Worm (Caenorhabditis elegans) whole organism, L4 larva: ENCODE measurements around the gene F36H12.5.

Source experiments
- D1046.2 ChIP-seq: fragments of 200-800 bp; sonication (Bioruptor generic); IDR thresholded peaks from 2 replicates; pipeline ENCODE4 v1.3.6; 2022; ENCODE audit warnings: missing genetic modification characterization, missing compliant biosample characterization
- F10B5.3 ChIP-seq: sonication (generic microtip); optimal IDR thresholded peaks from 2 replicates; lab custom pipeline; 2016; ENCODE audit warnings: mild to moderate bottlenecking, missing genetic modification characterization, missing compliant biosample characterization
- F26F4.8 ChIP-seq: fragments of 200-800 bp; sonication (Bioruptor generic); conservative IDR thresholded peaks from 2 replicates; pipeline ENCODE4 v1.3.6; 2022; ENCODE audit warnings: missing genetic modification characterization, missing compliant biosample characterization
- F44E2.7 ChIP-seq: fragments of 200-800 bp; sonication (Bioruptor generic); IDR thresholded peaks from 2 replicates; pipeline ENCODE4 v2.1.2; 2022; ENCODE audit warnings: missing genetic modification characterization, missing compliant biosample characterization
- F49E8.2 ChIP-seq: sonication (generic microtip); optimal IDR thresholded peaks from 2 replicates; lab custom pipeline; 2016; ENCODE audit warnings: missing compliant biosample characterization, mild to moderate bottlenecking, missing genetic modification characterization, borderline replicate concordance
- R02D3.7 ChIP-seq: fragments of 150-350 bp; sonication (generic microtip); optimal IDR thresholded peaks from 3 replicates; lab custom pipeline; 2014; ENCODE audit warnings: missing biosample characterization, missing genetic modification characterization
- T26A8.4 ChIP-seq: fragments of 200-800 bp; sonication (Bioruptor generic); IDR thresholded peaks from 2 replicates; pipeline ENCODE4 v1.3.6; 2022; ENCODE audit warnings: missing genetic modification characterization, missing compliant biosample characterization
- Y105C5A.15 ChIP-seq: fragments of 200-800 bp; sonication (Bioruptor generic); IDR thresholded peaks from 2 replicates; pipeline ENCODE4 v1.3.6; 2022; ENCODE audit warnings: missing genetic modification characterization, missing compliant biosample characterization
- ZK337.2 ChIP-seq: fragments of 200-800 bp; sonication (Bioruptor generic); IDR thresholded peaks from 2 replicates; pipeline ENCODE4 v1.3.6; 2022; ENCODE audit warnings: missing genetic modification reagents, missing genetic modification characterization, missing compliant biosample characterization
- ceh-32 ChIP-seq: sonication (generic microtip); optimal IDR thresholded peaks from 2 replicates; lab custom pipeline; 2016; ENCODE audit warnings: mild to moderate bottlenecking, missing genetic modification characterization, missing compliant biosample characterization; ENCODE audit not compliant: poor library complexity
- ceh-62 ChIP-seq: sonication (generic microtip); optimal IDR thresholded peaks from 2 replicates; lab custom pipeline; 2017; ENCODE audit warnings: missing biosample characterization, missing genetic modification characterization
- ces-1 ChIP-seq: fragments of 150-350 bp; sonication (generic microtip); optimal IDR thresholded peaks from 4 replicates; lab custom pipeline; 2014; ENCODE audit warnings: missing biosample characterization, missing genetic modification reagents, missing genetic modification characterization
- daf-12 ChIP-seq: fragments of 150-350 bp; optimal IDR thresholded peaks from 2 replicates; lab custom pipeline; 2014; ENCODE audit warnings: missing biosample characterization, missing genetic modification reagents, missing genetic modification characterization
- dmd-6 ChIP-seq: fragments of 200-800 bp; sonication (Bioruptor generic); IDR thresholded peaks from 2 replicates; pipeline ENCODE4 v1.3.6; 2022; ENCODE audit warnings: missing genetic modification reagents, missing genetic modification characterization, missing compliant biosample characterization
- dmd-9 ChIP-seq: fragments of 200-800 bp; sonication (Bioruptor generic); IDR thresholded peaks from 2 replicates; pipeline ENCODE4 v1.3.6; 2022; ENCODE audit warnings: missing genetic modification reagents, missing genetic modification characterization, missing compliant biosample characterization
- dve-1 ChIP-seq: sonication (generic microtip); optimal IDR thresholded peaks from 2 replicates; lab custom pipeline; 2017; ENCODE audit warnings: antibody characterized with exemption, mild to moderate bottlenecking, missing genetic modification characterization, missing compliant biosample characterization; ENCODE audit not compliant: insufficient read depth
- egl-43 ChIP-seq: fragments of 200-800 bp; sonication (Bioruptor generic); IDR thresholded peaks from 2 replicates; pipeline ENCODE4 v1.3.6; 2022; ENCODE audit warnings: missing genetic modification reagents, missing genetic modification characterization, missing compliant biosample characterization
- fos-1 ChIP-seq: fragments of 150-350 bp; optimal IDR thresholded peaks from 2 replicates; lab custom pipeline; 2014; ENCODE audit warnings: missing biosample characterization, missing genetic modification characterization
- hif-1 ChIP-seq, 2 experiments: sonication (generic microtip); optimal IDR thresholded peaks; 2 replicates each; lab custom pipeline; 2016 to 2017; ENCODE audit warnings: missing compliant biosample characterization in 2 of 2, missing genetic modification characterization in 2 of 2, missing genetic modification reagents in 2 of 2, missing genotype in 2 of 2, mild to moderate bottlenecking in 1 of 2
- hlh-11 ChIP-seq: fragments of 200-800 bp; sonication (Bioruptor generic); optimal IDR thresholded peaks from 2 replicates; lab custom pipeline; 2018; ENCODE audit warnings: mild to moderate bottlenecking, missing genetic modification characterization, missing compliant biosample characterization
- hlh-30 ChIP-seq: sonication (generic microtip); optimal IDR thresholded peaks from 2 replicates; lab custom pipeline; 2017; ENCODE audit warnings: antibody characterized with exemption, mild to moderate bottlenecking, missing genetic modification characterization, missing compliant biosample characterization; ENCODE audit not compliant: insufficient read depth
- hmg-1.1 ChIP-seq: fragments of 200-800 bp; sonication (Bioruptor generic); IDR thresholded peaks from 2 replicates; pipeline ENCODE4 v1.3.6; 2022; ENCODE audit warnings: missing genetic modification reagents, missing genetic modification characterization, missing compliant biosample characterization
- lim-7 ChIP-seq: fragments of 200-800 bp; sonication (Bioruptor generic); IDR thresholded peaks from 2 replicates; pipeline ENCODE4 v1.3.6; 2022; ENCODE audit warnings: missing genetic modification characterization, missing compliant biosample characterization
- lin-1 ChIP-seq: fragments of 200-800 bp; sonication (Bioruptor generic); IDR thresholded peaks from 2 replicates; pipeline ENCODE4 v1.3.6; 2022; ENCODE audit warnings: missing genetic modification reagents, missing genetic modification characterization, missing compliant biosample characterization
- lin-13 ChIP-seq: fragments of 150-350 bp; optimal IDR thresholded peaks from 2 replicates; lab custom pipeline; 2014; ENCODE audit warnings: missing biosample characterization, missing genetic modification reagents, missing genetic modification characterization
- lin-15B ChIP-seq: fragments of 150-350 bp; sonication (generic microtip); optimal IDR thresholded peaks from 3 replicates; lab custom pipeline; 2014; ENCODE audit warnings: missing biosample characterization, missing genetic modification characterization
- lin-29 ChIP-seq: fragments of 200-800 bp; sonication (Bioruptor generic); IDR thresholded peaks from 2 replicates; pipeline ENCODE4 v1.3.6; 2022; ENCODE audit warnings: missing genetic modification reagents, missing genetic modification characterization, missing compliant biosample characterization
- lin-39 ChIP-seq: fragments of 150-350 bp; optimal IDR thresholded peaks from 2 replicates; lab custom pipeline; 2014; ENCODE audit warnings: missing biosample characterization, missing genetic modification reagents, missing genetic modification characterization
- madf-9 ChIP-seq: fragments of 200-800 bp; sonication (Bioruptor generic); conservative IDR thresholded peaks from 2 replicates; pipeline ENCODE4 v1.3.6; 2022; ENCODE audit warnings: missing genetic modification reagents, missing genetic modification characterization, missing compliant biosample characterization
- mdl-1 ChIP-seq, 2 experiments: fragments of 150-350 bp in 1 of 2; sonication (generic microtip) in 1 of 2; optimal IDR thresholded peaks; 2 replicates each; lab custom pipeline; 2014 to 2017; ENCODE audit warnings: missing biosample characterization in 2 of 2, missing genetic modification characterization in 2 of 2
- mdt-29 ChIP-seq: fragments of 200-800 bp; sonication (Bioruptor generic); IDR thresholded peaks from 2 replicates; pipeline ENCODE4 v1.3.6; 2022; ENCODE audit warnings: missing genetic modification reagents, missing genetic modification characterization, missing compliant biosample characterization
- mep-1 ChIP-seq: fragments of 150-350 bp; sonication (generic microtip); optimal IDR thresholded peaks from 3 replicates; lab custom pipeline; 2014; ENCODE audit warnings: missing biosample characterization, missing genetic modification characterization
- mxl-2 ChIP-seq: fragments of 200-800 bp; sonication (Bioruptor generic); conservative IDR thresholded peaks from 2 replicates; pipeline ENCODE4 v1.3.6; 2022; ENCODE audit warnings: missing genetic modification reagents, missing genetic modification characterization, missing compliant biosample characterization
- nhr-102 ChIP-seq: sonication (generic microtip); optimal IDR thresholded peaks from 2 replicates; lab custom pipeline; 2016; ENCODE audit warnings: mild to moderate bottlenecking, missing genetic modification characterization, moderate library complexity, missing compliant biosample characterization
- nhr-111 ChIP-seq: fragments of 200-800 bp; sonication (Bioruptor generic); optimal IDR thresholded peaks from 2 replicates; lab custom pipeline; 2018; ENCODE audit warnings: mild to moderate bottlenecking, missing genetic modification characterization, missing compliant biosample characterization
- nhr-41 ChIP-seq: fragments of 200-800 bp; sonication (Bioruptor generic); IDR thresholded peaks from 2 replicates; pipeline ENCODE4 v1.3.6; 2022; ENCODE audit warnings: missing genetic modification reagents, missing genetic modification characterization, missing compliant biosample characterization
- nhr-77 ChIP-seq: fragments of 150-350 bp; optimal IDR thresholded peaks from 2 replicates; lab custom pipeline; 2014; ENCODE audit warnings: missing biosample characterization, missing genetic modification characterization
- pha-4 ChIP-seq, 2 experiments: fragments of 150-350 bp in 1 of 2; fragments of 200-800 bp in 1 of 2; sonication (Bioruptor generic) in 1 of 2; IDR thresholded peaks in 1 of 2; optimal IDR thresholded peaks in 1 of 2; 2 replicates each; pipeline versions ENCODE4 v1.3.6 to Lab custom; 2014 to 2022; ENCODE audit warnings: missing genetic modification characterization in 2 of 2, missing genetic modification reagents in 2 of 2, missing biosample characterization in 1 of 2, missing compliant biosample characterization in 1 of 2
- php-3 ChIP-seq: fragments of 200-800 bp; sonication (Bioruptor generic); IDR thresholded peaks from 2 replicates; pipeline ENCODE4 v1.3.6; 2022; ENCODE audit warnings: missing genetic modification reagents, missing genetic modification characterization, missing compliant biosample characterization
- pqm-1 ChIP-seq: sonication (generic microtip); optimal IDR thresholded peaks from 2 replicates; lab custom pipeline; 2017; ENCODE audit warnings: missing biosample characterization, missing genetic modification characterization
- rbr-2 ChIP-seq: sonication (generic microtip); optimal IDR thresholded peaks from 2 replicates; lab custom pipeline; 2016; ENCODE audit warnings: missing genotype, missing genetic modification characterization, missing compliant biosample characterization
- saeg-2 ChIP-seq: fragments of 200-800 bp; sonication (Bioruptor generic); IDR thresholded peaks from 2 replicates; pipeline ENCODE4 v1.3.6; 2022; ENCODE audit warnings: missing genetic modification reagents, missing genetic modification characterization, missing compliant biosample characterization
- sdz-12 ChIP-seq: fragments of 200-800 bp; sonication (Bioruptor generic); optimal IDR thresholded peaks from 2 replicates; lab custom pipeline; 2018; ENCODE audit warnings: mild to moderate bottlenecking, missing genetic modification characterization, missing compliant biosample characterization
- set-16 ChIP-seq: fragments of 200-800 bp; sonication (Bioruptor generic); IDR thresholded peaks from 2 replicates; pipeline ENCODE4 v1.3.6; 2022; ENCODE audit warnings: missing genetic modification reagents, missing genetic modification characterization, missing compliant biosample characterization
- skn-1 ChIP-seq: fragments of 150-350 bp; optimal IDR thresholded peaks from 2 replicates; lab custom pipeline; 2014; ENCODE audit warnings: missing biosample characterization, missing genetic modification characterization
- snpc-1.2 ChIP-seq: fragments of 200-800 bp; sonication (Bioruptor generic); IDR thresholded peaks from 2 replicates; pipeline ENCODE4 v1.3.6; 2022; ENCODE audit warnings: missing genetic modification reagents, missing genetic modification characterization, missing compliant biosample characterization
- snpc-4 ChIP-seq: fragments of 150-350 bp; optimal IDR thresholded peaks from 2 replicates; lab custom pipeline; 2014; ENCODE audit warnings: missing biosample characterization, missing genetic modification characterization
- vab-7 ChIP-seq: fragments of 200-800 bp; sonication (Bioruptor generic); IDR thresholded peaks from 2 replicates; pipeline ENCODE4 v1.3.6; 2022; ENCODE audit warnings: missing genetic modification reagents, missing genetic modification characterization, missing compliant biosample characterization
- zfp-2 ChIP-seq: sonication (generic microtip); optimal IDR thresholded peaks from 2 replicates; lab custom pipeline; 2016; ENCODE audit warnings: mild to moderate bottlenecking, missing genetic modification characterization, missing compliant biosample characterization
- zip-2 ChIP-seq: fragments of 150-350 bp; optimal IDR thresholded peaks from 2 replicates; lab custom pipeline; 2014; ENCODE audit warnings: missing biosample characterization, missing genetic modification characterization
- ztf-7 ChIP-seq: fragments of 150-350 bp; optimal IDR thresholded peaks from 2 replicates; lab custom pipeline; 2014; ENCODE audit warnings: missing biosample characterization, missing genetic modification characterization

F36H12.5 gene

DNA sequence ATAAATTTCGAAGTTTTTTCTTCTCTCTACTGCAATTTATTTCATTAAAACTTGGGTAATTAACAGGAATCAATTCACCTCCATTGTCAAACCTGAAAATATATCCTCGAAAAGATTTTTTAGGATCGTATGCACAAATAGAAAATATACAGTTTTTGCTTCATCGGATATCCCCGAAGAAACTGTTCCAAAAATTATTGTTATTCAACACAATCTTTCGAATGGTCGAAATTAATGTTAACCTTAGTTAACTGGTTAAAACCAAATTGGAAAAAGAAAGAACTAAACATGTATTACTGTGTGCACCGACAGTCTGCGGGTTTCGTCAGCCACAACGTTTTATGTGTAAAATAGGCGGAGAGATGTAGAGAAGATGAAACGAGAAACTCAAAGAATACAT, 50.5 kb downstream of the F36H12.5 start (continued):
- TF ChIP-seq mdt-29 (GFP tag; lab: Robert Waterston, UW) (no peak), egl-43 (GFP tag; lab: Robert Waterston, UW) (no peak), lin-39 (tag; lab: Kevin White, UChicago) (no peak), lin-29 (GFP tag; lab: Robert Waterston, UW) (no peak), daf-12 (tag; lab: Kevin White, UChicago) (no peak), F10B5.3 (tag; lab: Kevin White, UChicago) (no peak), dmd-6 (GFP tag; lab: Robert Waterston, UW) (no peak), sdz-12 (GFP tag; lab: Kevin White, UChicago) (no peak), rbr-2 (no peak), fos-1 (no peak), zfp-2 (no peak), lin-13 (GFP tag; lab: Kevin White, UChicago) (no peak), ztf-7 (tag; lab: Kevin White, UChicago) (no peak), F26F4.8 (no peak), vab-7 (GFP tag; lab: Robert Waterston, UW) (no peak), zip-2 (tag; lab: Kevin White, UChicago) (no peak), ceh-62 (tag; lab: Kevin White, UChicago) (no peak), mxl-2 (no peak), dve-1 (tag; lab: Kevin White, UChicago) (peak; percentile 70), mep-1 (tag; lab: Kevin White, UChicago) (no peak), snpc-4 (peak; percentile 78), ceh-32 (tag; lab: Kevin White, UChicago) (no peak), nhr-102 (tag; lab: Kevin White, UChicago) (peak; percentile 72), php-3 (no peak), dmd-9 (GFP tag; lab: Robert Waterston, UW) (no peak), R02D3.7 (tag; lab: Kevin White, UChicago) (no peak), hif-1 (tag; optimal IDR thresholded peaks at IDR 0.05; lab: Kevin White, UChicago) (no peak), lim-7 (GFP tag; lab: Robert Waterston, UW) (no peak), T26A8.4 (GFP tag; lab: Robert Waterston, UW) (peak; percentile 80), nhr-77 (tag; lab: Kevin White, UChicago) (no peak), pha-4 (GFP tag; IDR thresholded peaks at IDR 0.05; lab: Robert Waterston, UW) (no peak), pha-4 (tag; optimal IDR thresholded peaks at IDR 0.05; lab: Kevin White, UChicago) (no peak), mdl-1 (tag; optimal IDR thresholded peaks at IDR 0.05; lab: Kevin White, UChicago) (no peak), D1046.2 (GFP tag; lab: Robert Waterston, UW) (no peak), lin-15B (no peak), hlh-30 (tag; lab: Kevin White, UChicago) (peak; percentile 31), F49E8.2 (tag; lab: Kevin White, UChicago) (peak; percentile 53), hlh-11 (tag; lab: Kevin White, UChicago) (no peak), hmg-1.1 (GFP tag; lab: Robert Waterston, UW) (no peak), ces-1 (GFP tag; lab: Kevin White, UChicago) (no peak), F44E2.7 (GFP tag; lab: Robert Waterston, UW) (no peak), nhr-111 (GFP tag; lab: Kevin White, UChicago) (no peak), ZK337.2 (no peak), set-16 (GFP tag; lab: Robert Waterston, UW) (no peak), lin-1 (GFP tag; lab: Robert Waterston, UW) (no peak), nhr-41 (GFP tag; lab: Robert Waterston, UW) (no peak), skn-1 (no peak), pqm-1 (no peak), madf-9 (GFP tag; lab: Robert Waterston, UW) (no peak), Y105C5A.15 (GFP tag; lab: Robert Waterston, UW) (no peak), saeg-2 (GFP tag; lab: Robert Waterston, UW) (no peak), snpc-1.2 (peak; percentile 99)
